Worm (Caenorhabditis elegans): ENCODE data around the gene srh-74.

ce11 chrV:11056484-11056883 is 7.9 kb upstream of the srh-74 start:
- TF ChIP-seq sea-1 (GFP tag; conservative IDR thresholded peaks at IDR 0.05), result no peak
- no peak for TF ChIP-seq aly-1 (tag; optimal IDR thresholded peaks at IDR 0.05)
- TF ChIP-seq ama-1 (optimal IDR thresholded peaks at IDR 0.05), result no peak
- no peak for TF ChIP-seq tbx-37 (GFP tag; conservative IDR thresholded peaks at IDR 0.05)
- no peak for TF ChIP-seq F13C5.2 (tag; optimal IDR thresholded peaks at IDR 0.05)
- no peak for TF ChIP-seq flt-1 (GFP tag; IDR thresholded peaks at IDR 0.05)
- TF ChIP-seq hnd-1 (tag; optimal IDR thresholded peaks at IDR 0.05), result no peak
- no peak for TF ChIP-seq hmg-4 (GFP tag; optimal IDR thresholded peaks at IDR 0.05)
- no peak for TF ChIP-seq ceh-13 (GFP tag; optimal IDR thresholded peaks at IDR 0.05)
- TF ChIP-seq scrt-1 (GFP tag; IDR thresholded peaks at IDR 0.05), result no peak
- TF ChIP-seq pes-1 (GFP tag; IDR thresholded peaks at IDR 0.05), result no peak
- no peak for TF ChIP-seq ets-7 (tag; optimal IDR thresholded peaks at IDR 0.05)
- TF ChIP-seq B0310.2 (tag; optimal IDR thresholded peaks at IDR 0.05), result no peak
- TF ChIP-seq ceh-36 (tag; optimal IDR thresholded peaks at IDR 0.05), result no peak

Measured in whole organism, early embryonic.